Fruit fly (Drosophila melanogaster) whole organism, embryonic: ENCODE measurements around the gene Setx.

Experiments used
- CG10321 ChIP-seq: fragments of 200-800 bp; sonication (Bioruptor generic); IDR thresholded peaks from 2 replicates; pipeline ENCODE4 v1.3.6; 2022; ENCODE audit warnings: missing biosample characterization, missing genetic modification characterization
- CG10431 ChIP-seq: fragments of 200-800 bp; sonication (Bioruptor generic); optimal IDR thresholded peaks from 3 replicates; lab custom pipeline; 2018; ENCODE audit warnings: missing biosample characterization, mild to moderate bottlenecking, missing genetic modification characterization
- CG11456 ChIP-seq: fragments of 200-800 bp; sonication (Bioruptor generic); IDR thresholded peaks from 3 replicates; pipeline ENCODE4 v1.3.6; 2022; ENCODE audit warnings: missing biosample characterization, missing genetic modification characterization
- CG11695 ChIP-seq: fragments of 200-800 bp; sonication (Bioruptor generic); IDR thresholded peaks from 3 replicates; pipeline ENCODE4 v1.3.6; 2022; ENCODE audit warnings: missing biosample characterization, missing genetic modification characterization
- CG14667 ChIP-seq: fragments of 200-800 bp; sonication (Bioruptor generic); IDR thresholded peaks from 2 replicates; pipeline ENCODE4 v1.3.6; 2022; ENCODE audit warnings: missing biosample characterization, missing genetic modification characterization
- CG16779 ChIP-seq: fragments of 200-800 bp; sonication (Bioruptor generic); IDR thresholded peaks from 2 replicates; pipeline ENCODE4 v1.3.6; 2022; ENCODE audit warnings: missing biosample characterization, missing genetic modification characterization
- CG16815 ChIP-seq: fragments of 200-800 bp; sonication (Bioruptor generic); optimal IDR thresholded peaks from 3 replicates; lab custom pipeline; 2017; ENCODE audit warnings: missing biosample characterization, mild to moderate bottlenecking, missing genetic modification characterization
- CG17361 ChIP-seq: fragments of 200-800 bp; sonication (Bioruptor generic); IDR thresholded peaks from 3 replicates; pipeline ENCODE4 v1.3.6; 2022; ENCODE audit warnings: missing biosample characterization, missing genetic modification characterization
- CG1832 ChIP-seq: fragments of 200-800 bp; sonication (Bioruptor generic); optimal IDR thresholded peaks from 2 replicates; lab custom pipeline; 2017; ENCODE audit warnings: missing biosample characterization, mild to moderate bottlenecking, missing genetic modification characterization, inconsistent platforms
- CG31365 ChIP-seq: fragments of 200-800 bp; sonication (Bioruptor generic); optimal IDR thresholded peaks from 2 replicates; lab custom pipeline; 2018; ENCODE audit warnings: missing biosample characterization, mild to moderate bottlenecking, missing genetic modification characterization
- CG4707 ChIP-seq: fragments of 200-800 bp; sonication (Bioruptor generic); optimal IDR thresholded peaks from 2 replicates; lab custom pipeline; 2018; ENCODE audit warnings: missing biosample characterization, mild to moderate bottlenecking, missing genetic modification characterization, moderate library complexity
- CG8281 ChIP-seq: fragments of 200-800 bp; sonication (Bioruptor generic); optimal IDR thresholded peaks from 2 replicates; lab custom pipeline; 2018; ENCODE audit warnings: missing biosample characterization, mild to moderate bottlenecking, missing genetic modification characterization, moderate library complexity
- Doc3 ChIP-seq: fragments of 200-800 bp; sonication (Bioruptor generic); IDR thresholded peaks from 3 replicates; pipeline ENCODE4 v1.3.6; 2022; ENCODE audit warnings: missing biosample characterization, missing genetic modification characterization; ENCODE audit not compliant: partially characterized antibody
- E2f1 ChIP-seq: fragments of 200-800 bp; sonication (Bioruptor generic); IDR thresholded peaks from 2 replicates; pipeline ENCODE4 v1.3.6; 2022; ENCODE audit warnings: missing biosample characterization, missing genetic modification characterization
- HLH54F ChIP-seq: fragments of 200-800 bp; sonication (Bioruptor generic); optimal IDR thresholded peaks from 3 replicates; lab custom pipeline; 2016; ENCODE audit warnings: missing biosample characterization, missing genetic modification characterization
- HmgD ChIP-seq: fragments of 200-800 bp; sonication (Bioruptor generic); optimal IDR thresholded peaks from 3 replicates; lab custom pipeline; 2016; ENCODE audit warnings: missing biosample characterization, missing genetic modification characterization
- Hmr ChIP-seq: fragments of 200-800 bp; sonication (Bioruptor generic); optimal IDR thresholded peaks from 3 replicates; lab custom pipeline; 2017; ENCODE audit warnings: mild to moderate bottlenecking, missing biosample characterization, missing genetic modification reagents, missing genetic modification characterization
- Hr3 ChIP-seq: fragments of 200-800 bp; sonication (Bioruptor generic); optimal IDR thresholded peaks from 3 replicates; lab custom pipeline; 2016; ENCODE audit warnings: missing biosample characterization, missing genetic modification characterization
- Kr ChIP-seq: fragments of 200-800 bp; sonication (Bioruptor generic); optimal IDR thresholded peaks from 2 replicates; lab custom pipeline; 2017; ENCODE audit warnings: missing biosample characterization, mild to moderate bottlenecking, missing genetic modification characterization
- MBD-R2 ChIP-seq: fragments of 200-800 bp; sonication (Bioruptor generic); IDR thresholded peaks from 2 replicates; pipeline ENCODE4 v1.3.6; 2022; ENCODE audit warnings: missing biosample characterization, missing genetic modification characterization
- Mrtf ChIP-seq: fragments of 200-800 bp; sonication (Bioruptor generic); IDR thresholded peaks from 3 replicates; pipeline ENCODE4 v1.3.6; 2022; ENCODE audit warnings: missing biosample characterization, missing genetic modification characterization
- NfI ChIP-seq: fragments of 200-800 bp; sonication (Bioruptor generic); optimal IDR thresholded peaks from 3 replicates; lab custom pipeline; 2018; ENCODE audit warnings: missing biosample characterization, mild to moderate bottlenecking, missing genetic modification characterization, moderate library complexity
- Oaz ChIP-seq: fragments of 200-800 bp; sonication (Bioruptor generic); IDR thresholded peaks from 2 replicates; pipeline ENCODE4 v1.3.6; 2022; ENCODE audit warnings: missing biosample characterization, missing genetic modification characterization
- Spps ChIP-seq: fragments of 200-800 bp; sonication (Bioruptor generic); optimal IDR thresholded peaks from 2 replicates; lab custom pipeline; 2018; ENCODE audit warnings: missing biosample characterization, mild to moderate bottlenecking, missing genetic modification characterization
- Vsx1 ChIP-seq: fragments of 200-800 bp; sonication (Bioruptor generic); optimal IDR thresholded peaks from 2 replicates; lab custom pipeline; 2017; ENCODE audit warnings: missing biosample characterization, mild to moderate bottlenecking, missing genetic modification characterization, missing genetic modification reagents
- bsh ChIP-seq, 2 experiments: fragments of 200-800 bp; sonication (Bioruptor generic); optimal IDR thresholded peaks; 2 replicates each; lab custom pipeline; 2017 to 2018; ENCODE audit warnings: mild to moderate bottlenecking in 2 of 2, missing biosample characterization in 2 of 2, missing genetic modification characterization in 2 of 2, moderate library complexity in 1 of 2
- cas ChIP-seq: fragments of 200-800 bp; sonication (Bioruptor generic); IDR thresholded peaks from 2 replicates; pipeline ENCODE4 v1.3.6; 2022; ENCODE audit warnings: missing biosample characterization, missing genetic modification characterization
- crp ChIP-seq, 2 experiments: fragments of 200-800 bp; sonication (Bioruptor generic); optimal IDR thresholded peaks; 2 replicates in 1 of 2; 3 replicates in 1 of 2; lab custom pipeline; 2017; ENCODE audit warnings: missing biosample characterization in 2 of 2, missing genetic modification characterization in 2 of 2, mild to moderate bottlenecking in 1 of 2, moderate library complexity in 1 of 2
- ewg ChIP-seq: fragments of 200-800 bp; sonication (Bioruptor generic); optimal IDR thresholded peaks from 3 replicates; lab custom pipeline; 2017; ENCODE audit warnings: mild to moderate bottlenecking, missing biosample characterization, missing genetic modification reagents, missing genetic modification characterization
- fu2 ChIP-seq: fragments of 200-800 bp; sonication (Bioruptor generic); optimal IDR thresholded peaks from 2 replicates; lab custom pipeline; 2016; ENCODE audit warnings: missing biosample characterization, missing genetic modification characterization
- gem ChIP-seq: fragments of 200-800 bp; sonication (Bioruptor generic); optimal IDR thresholded peaks from 2 replicates; lab custom pipeline; 2019; ENCODE audit warnings: missing biosample characterization, mild to moderate bottlenecking, missing genetic modification characterization, moderate library complexity
- h ChIP-seq: fragments of >200 bp; optimal IDR thresholded peaks from 2 replicates; lab custom pipeline; 2017
- ham ChIP-seq: fragments of 200-800 bp; sonication (Bioruptor generic); IDR thresholded peaks from 2 replicates; pipeline ENCODE4 v1.3.6; 2022; ENCODE audit warnings: missing biosample characterization, missing genetic modification characterization
- hbn ChIP-seq: fragments of 200-800 bp; sonication (Bioruptor generic); IDR thresholded peaks from 2 replicates; pipeline ENCODE4 v1.3.6; 2022; ENCODE audit warnings: missing biosample characterization, missing genetic modification characterization; ENCODE audit not compliant: partially characterized antibody
- her ChIP-seq: fragments of 200-800 bp; sonication (Bioruptor generic); optimal IDR thresholded peaks from 2 replicates; lab custom pipeline; 2016; ENCODE audit warnings: missing biosample characterization, missing genetic modification characterization
- jing ChIP-seq: fragments of 200-800 bp; sonication (Bioruptor generic); optimal IDR thresholded peaks from 2 replicates; lab custom pipeline; 2018; ENCODE audit warnings: missing biosample characterization, mild to moderate bottlenecking, missing genetic modification characterization
- lov ChIP-seq, 2 experiments: fragments of 200-800 bp in 1 of 2; fragments of >200 bp in 1 of 2; sonication (Bioruptor generic) in 1 of 2; IDR thresholded peaks in 1 of 2; optimal IDR thresholded peaks in 1 of 2; 2 replicates in 1 of 2; 3 replicates in 1 of 2; pipeline versions ENCODE4 v1.3.6 to Lab custom; 2017 to 2022; ENCODE audit warnings: missing biosample characterization in 1 of 2, missing genetic modification characterization in 1 of 2
- onecut ChIP-seq: fragments of 200-800 bp; sonication (Bioruptor generic); IDR thresholded peaks from 2 replicates; pipeline ENCODE4 v1.3.6; 2022; ENCODE audit warnings: missing biosample characterization, missing genetic modification characterization
- pho ChIP-seq: fragments of 200-800 bp; sonication (Bioruptor generic); optimal IDR thresholded peaks from 2 replicates; lab custom pipeline; 2016; ENCODE audit warnings: missing biosample characterization, missing genetic modification characterization
- sens-2 ChIP-seq: fragments of 200-800 bp; sonication (Bioruptor generic); IDR thresholded peaks from 2 replicates; pipeline ENCODE4 v1.3.6; 2022; ENCODE audit warnings: missing biosample characterization, missing genetic modification characterization
- seq ChIP-seq: fragments of 200-800 bp; sonication (Bioruptor generic); IDR thresholded peaks from 2 replicates; pipeline ENCODE4 v1.3.6; 2022; ENCODE audit warnings: missing biosample characterization, missing genetic modification characterization
- sisA ChIP-seq: fragments of 200-800 bp; sonication (Bioruptor generic); IDR thresholded peaks from 2 replicates; pipeline ENCODE4 v1.3.6; 2022; ENCODE audit warnings: missing biosample characterization, missing genetic modification characterization
- tio ChIP-seq: fragments of 200-800 bp; sonication (Bioruptor generic); optimal IDR thresholded peaks from 2 replicates; lab custom pipeline; 2017; ENCODE audit warnings: missing biosample characterization, missing genetic modification characterization, inconsistent platforms
- unc-4 ChIP-seq: fragments of 200-800 bp; sonication (Bioruptor generic); IDR thresholded peaks from 2 replicates; pipeline ENCODE4 v1.3.6; 2022; ENCODE audit warnings: missing biosample characterization, missing genetic modification characterization; ENCODE audit not compliant: partially characterized antibody
- vfl ChIP-seq: fragments of 200-800 bp; sonication (Bioruptor generic); optimal IDR thresholded peaks from 2 replicates; lab custom pipeline; 2016; ENCODE audit warnings: missing biosample characterization, missing genetic modification characterization
- wek ChIP-seq: fragments of 200-800 bp; sonication (Bioruptor generic); optimal IDR thresholded peaks from 3 replicates; lab custom pipeline; 2018; ENCODE audit warnings: missing biosample characterization, mild to moderate bottlenecking, missing genetic modification characterization, moderate library complexity
- wor ChIP-seq: fragments of 200-800 bp; sonication (Bioruptor generic); IDR thresholded peaks from 2 replicates; pipeline ENCODE4 v1.3.6; 2022; ENCODE audit warnings: missing biosample characterization, missing genetic modification characterization
- z ChIP-seq: fragments of 200-800 bp; sonication (Bioruptor generic); IDR thresholded peaks from 3 replicates; pipeline ENCODE4 v1.3.6; 2022; ENCODE audit warnings: missing biosample characterization, missing genetic modification characterization
- zfh1 ChIP-seq: fragments of 200-800 bp; sonication (Bioruptor generic); IDR thresholded peaks from 3 replicates; pipeline ENCODE4 v1.3.6; 2022; ENCODE audit warnings: missing biosample characterization, missing genetic modification characterization

Gene Setx

dm6 chr3L:8153206-8153996 is 16.1 kb upstream of the Setx start (continued):
- TF ChIP-seq zfh1 (peak; percentile 44; the same call in 1 of the 3 replicates), CG4707 (no peak), HLH54F (no peak), h (lab: Kevin White, UChicago) (no peak), Doc3 (GFP tag; lab: Robert Waterston, UW) (no peak), ewg (GFP tag; lab: Kevin White, UChicago) (peak; percentile 43), onecut (peak; percentile 44; the same call in 1 of the 2 replicates), seq (GFP tag; lab: Robert Waterston, UW) (peak; percentile 71), z (GFP tag; lab: Robert Waterston, UW) (no peak), HmgD (no peak), tio (peak; percentile 62), wor (GFP tag; lab: Robert Waterston, UW) (peak; percentile 39; the same call in 1 of the 2 replicates), hbn (no peak), lov (optimal IDR thresholded peaks at IDR 0.05; lab: Kevin White, UChicago) (no peak), lov (GFP tag; IDR thresholded peaks at IDR 0.05; lab: Robert Waterston, UW) (peak; percentile 73; the same call in 1 of the 3 replicates), ham (GFP tag; lab: Robert Waterston, UW) (no peak), gem (peak; percentile 66), cas (GFP tag; lab: Robert Waterston, UW) (no peak), CG10321 (GFP tag; lab: Robert Waterston, UW) (no peak), unc-4 (GFP tag; lab: Robert Waterston, UW) (no peak), CG10431 (GFP tag; lab: Kevin White, UChicago) (no peak), bsh (GFP tag; optimal IDR thresholded peaks at IDR 0.05; lab: Kevin White, UChicago) (peak; percentile 65 to 69), Hmr (GFP tag; lab: Kevin White, UChicago) (no peak), fu2 (no peak), wek (no peak), CG11695 (GFP tag; lab: Robert Waterston, UW) (0 out of 3 replicates have a peak, but pooled peaks have one; percentile 45), NfI (GFP tag; lab: Kevin White, UChicago) (peak; percentile 57), her (no peak), CG16815 (GFP tag; lab: Kevin White, UChicago) (no peak), Vsx1 (GFP tag; lab: Kevin White, UChicago) (no peak), CG11456 (GFP tag; lab: Robert Waterston, UW) (no peak), CG16779 (GFP tag; lab: Robert Waterston, UW) (no peak), Kr (GFP tag; lab: Kevin White, UChicago) (no peak), Hr3 (GFP tag; lab: Kevin White, UChicago) (peak; percentile 43), E2f1 (GFP tag; lab: Robert Waterston, UW) (no peak), CG31365 (no peak), MBD-R2 (GFP tag; lab: Robert Waterston, UW) (no peak), sens-2 (no peak), sisA (GFP tag; lab: Robert Waterston, UW) (peak; percentile 68), CG1832 (no peak), vfl (GFP tag; lab: Kevin White, UChicago) (no peak), crp (GFP tag; optimal IDR thresholded peaks at IDR 0.05; lab: Kevin White, UChicago) (peak in 1 of 2 experiments; percentile 3), CG8281 (tag; lab: Kevin White, UChicago) (peak; percentile 3), CG14667 (no peak), Oaz (GFP tag; lab: Robert Waterston, UW) (no peak), CG17361 (GFP tag; lab: Robert Waterston, UW) (0 out of 3 replicates have a peak, but pooled peaks have one; percentile 29), pho (GFP tag; lab: Kevin White, UChicago) (no peak), Mrtf (GFP tag; lab: Robert Waterston, UW) (peak; percentile 53; the same call in 1 of the 3 replicates), Spps (tag; lab: Kevin White, UChicago) (no peak), jing (GFP tag; lab: Kevin White, UChicago) (peak; percentile 65)
